Worm (Caenorhabditis elegans): ENCODE results near the gene W08E12.6.

DNA sequence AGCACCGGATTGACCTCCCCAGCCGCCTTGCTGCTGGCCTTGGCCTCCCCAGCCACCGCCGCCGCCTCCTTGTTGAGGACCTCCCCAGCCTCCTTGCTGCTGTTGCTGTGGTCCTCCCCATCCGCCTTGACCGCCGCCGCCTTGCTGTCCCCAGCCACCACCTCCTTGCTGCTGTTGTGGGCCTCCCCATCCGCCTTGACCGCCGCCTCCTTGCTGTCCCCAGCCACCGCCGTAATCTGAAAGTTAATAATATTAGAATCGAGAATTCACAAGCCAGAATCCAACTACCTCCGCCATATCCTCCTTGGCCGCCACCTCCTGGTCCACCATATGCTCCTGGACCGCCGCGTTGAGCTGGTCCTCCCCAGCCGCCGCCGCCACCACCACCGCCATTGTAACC, 38.9 kb downstream of the W08E12.6 start:
- no peak for TF ChIP-seq alr-1 (tag; optimal IDR thresholded peaks at IDR 0.05; ENCODE audit: borderline replicate concordance)
- TF ChIP-seq lin-13 (GFP tag; optimal IDR thresholded peaks at IDR 0.05), result no peak
- no peak for TF ChIP-seq nhr-237 (tag; optimal IDR thresholded peaks at IDR 0.05)
- no peak for TF ChIP-seq efl-1 (optimal IDR thresholded peaks at IDR 0.05)
- no peak for TF ChIP-seq efl-1 (GFP tag; optimal IDR thresholded peaks at IDR 0.05 in 1 of 2)
- no peak for TF ChIP-seq fkh-4 (tag; optimal IDR thresholded peaks at IDR 0.05; ENCODE audit: borderline replicate concordance)
- TF ChIP-seq unc-62 (GFP tag; optimal IDR thresholded peaks at IDR 0.05), result no peak
- TF ChIP-seq tbx-2 (tag; optimal IDR thresholded peaks at IDR 0.05), result no peak
- no peak for TF ChIP-seq hlh-4 (tag; optimal IDR thresholded peaks at IDR 0.05)
- TF ChIP-seq nhr-28 (tag; optimal IDR thresholded peaks at IDR 0.05), result no peak
- no peak for TF ChIP-seq ceh-90 (tag; optimal IDR thresholded peaks at IDR 0.05)
- no peak for TF ChIP-seq lin-14 (GFP tag; optimal IDR thresholded peaks at IDR 0.05)
- TF ChIP-seq nhr-77 (tag; optimal IDR thresholded peaks at IDR 0.05), result no peak
- no peak for TF ChIP-seq nhr-85 (tag)
